Worm (Caenorhabditis elegans) whole organism, midembryonic: ENCODE measurements around the gene max-2.

Source experiments
- T22C8.4 ChIP-seq: fragments of 200-800 bp; sonication (Bioruptor generic); IDR thresholded peaks from 2 replicates; pipeline ENCODE4 v1.3.6; 2022; ENCODE audit warnings: missing genetic modification characterization, missing compliant biosample characterization
- cog-1 ChIP-seq: sonication (generic microtip); optimal IDR thresholded peaks from 2 replicates; lab custom pipeline; 2016; ENCODE audit warnings: missing genetic modification characterization, missing compliant biosample characterization
- flt-1 ChIP-seq: fragments of 200-800 bp; sonication (Bioruptor generic); IDR thresholded peaks from 2 replicates; pipeline ENCODE4 v1.3.6; 2022; ENCODE audit warnings: missing genetic modification characterization, missing compliant biosample characterization
- klf-2 ChIP-seq: fragments of 200-800 bp; sonication (Bioruptor generic); conservative IDR thresholded peaks from 2 replicates; pipeline ENCODE4 v1.3.6; 2022; ENCODE audit warnings: missing genetic modification reagents, missing genetic modification characterization, missing compliant biosample characterization
- med-1 ChIP-seq: sonication (generic microtip); optimal IDR thresholded peaks from 2 replicates; lab custom pipeline; 2017; ENCODE audit warnings: missing genetic modification characterization, mild to moderate bottlenecking, missing compliant biosample characterization, antibody characterized with exemption, missing genetic modification reagents; ENCODE audit not compliant: insufficient read depth
- ref-1 ChIP-seq: fragments of 200-800 bp; sonication (Bioruptor generic); conservative IDR thresholded peaks from 2 replicates; pipeline ENCODE4 v1.3.6; 2022; ENCODE audit warnings: missing genetic modification reagents, missing genetic modification characterization, missing compliant biosample characterization
- tab-1 ChIP-seq: fragments of 200-800 bp; sonication (Bioruptor generic); IDR thresholded peaks from 2 replicates; pipeline ENCODE4 v1.3.6; 2022; ENCODE audit warnings: missing genetic modification characterization, missing compliant biosample characterization
- ztf-23 ChIP-seq: fragments of 200-800 bp; sonication (Bioruptor generic); IDR thresholded peaks from 2 replicates; pipeline ENCODE4 v1.3.6; 2022; ENCODE audit warnings: missing genetic modification reagents, missing genetic modification characterization, missing compliant biosample characterization
- ztf-29 ChIP-seq: fragments of 200-800 bp; sonication (Bioruptor generic); IDR thresholded peaks from 2 replicates; pipeline ENCODE4 v1.3.6; 2022; ENCODE audit warnings: missing genetic modification reagents, missing genetic modification characterization, missing compliant biosample characterization

The max-2 gene

DNA sequence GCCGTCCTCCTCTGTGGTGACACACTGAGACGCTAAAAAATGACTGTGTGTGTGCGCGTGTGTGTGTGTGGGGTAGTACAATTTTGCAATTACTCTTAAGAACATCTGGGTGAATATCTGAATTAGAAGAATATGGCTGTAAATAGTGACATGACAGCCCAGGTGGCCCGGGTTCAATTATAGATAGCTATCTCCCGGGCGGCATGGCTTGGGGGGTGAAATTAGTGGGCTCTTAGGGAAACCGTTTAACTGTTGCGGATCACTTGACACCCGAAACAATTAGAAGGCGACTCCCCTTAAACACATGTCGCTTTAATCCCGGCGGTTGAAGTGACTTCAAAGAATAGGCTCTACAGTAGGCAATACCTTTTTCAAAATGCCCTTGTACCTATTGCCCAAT is 35.5 kb downstream of the max-2 start:
- TF ChIP-seq ztf-23 (GFP tag; lab: Robert Waterston, UW) = no peak
- no peak for TF ChIP-seq T22C8.4
- no peak for TF ChIP-seq ztf-29 (GFP tag; lab: Robert Waterston, UW)
- no peak for TF ChIP-seq klf-2 (GFP tag; lab: Robert Waterston, UW)
- no peak for TF ChIP-seq tab-1 (GFP tag; lab: Robert Waterston, UW)
- no peak for TF ChIP-seq med-1 (GFP tag; lab: Kevin White, UChicago)
- no peak for TF ChIP-seq flt-1 (GFP tag; lab: Robert Waterston, UW)
- no peak for TF ChIP-seq ref-1 (GFP tag; lab: Robert Waterston, UW)
- no peak for TF ChIP-seq cog-1

ce11 chrII:12987799-12988198 is 37.8 kb downstream of the max-2 start:
- TF ChIP-seq ztf-23 (GFP tag; lab: Robert Waterston, UW) (0 out of 2 replicates have a peak, but pooled peaks have one; percentile 18), tab-1 (GFP tag; lab: Robert Waterston, UW) (no peak)

DNA sequence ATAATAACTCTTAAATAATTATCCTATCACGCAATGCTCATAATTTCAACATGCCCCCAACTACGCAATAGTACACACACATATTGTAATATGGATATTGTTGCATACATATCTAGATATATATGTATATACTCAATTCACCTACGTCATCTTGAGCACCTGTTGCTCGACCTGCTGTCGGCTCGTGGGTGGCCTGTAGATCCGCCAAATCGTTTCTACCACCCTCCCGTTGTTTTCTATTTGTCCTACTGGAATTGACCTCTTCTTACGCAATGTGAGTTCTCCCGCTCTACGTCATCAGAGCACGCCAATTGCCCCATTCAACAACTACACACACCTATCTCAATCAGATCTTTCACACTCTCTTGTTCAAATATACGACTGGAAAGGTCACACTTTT is 39.8 kb downstream of the max-2 start:
- peak; percentile 1 for TF ChIP-seq cog-1
- TF ChIP-seq tab-1 (GFP tag; lab: Robert Waterston, UW) = no peak

DNA sequence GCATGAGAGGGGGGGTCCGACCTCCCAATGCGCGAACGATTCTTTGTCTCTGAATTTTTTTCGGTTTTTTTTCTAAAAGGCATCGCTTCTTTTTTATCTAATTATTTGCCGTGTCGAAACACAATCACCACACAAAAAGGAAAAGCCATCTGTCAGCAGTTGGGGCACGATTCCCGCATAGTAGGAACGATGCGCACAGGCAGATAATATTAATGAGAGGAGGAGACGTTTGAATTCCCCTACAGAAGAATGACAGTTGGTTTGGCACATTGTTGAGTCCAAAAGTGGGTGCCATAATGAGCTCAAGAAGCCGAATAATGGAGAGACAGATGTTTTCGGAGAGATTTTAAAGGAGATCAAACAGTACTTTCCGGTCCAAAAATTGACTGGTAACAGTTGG is 40.9 kb downstream of the max-2 start:
- TF ChIP-seq ztf-23 (GFP tag; lab: Robert Waterston, UW) (no peak), tab-1 (GFP tag; lab: Robert Waterston, UW) (0 out of 2 replicates have a peak, but pooled peaks have one; percentile 45), med-1 (GFP tag; lab: Kevin White, UChicago) (no peak)

DNA sequence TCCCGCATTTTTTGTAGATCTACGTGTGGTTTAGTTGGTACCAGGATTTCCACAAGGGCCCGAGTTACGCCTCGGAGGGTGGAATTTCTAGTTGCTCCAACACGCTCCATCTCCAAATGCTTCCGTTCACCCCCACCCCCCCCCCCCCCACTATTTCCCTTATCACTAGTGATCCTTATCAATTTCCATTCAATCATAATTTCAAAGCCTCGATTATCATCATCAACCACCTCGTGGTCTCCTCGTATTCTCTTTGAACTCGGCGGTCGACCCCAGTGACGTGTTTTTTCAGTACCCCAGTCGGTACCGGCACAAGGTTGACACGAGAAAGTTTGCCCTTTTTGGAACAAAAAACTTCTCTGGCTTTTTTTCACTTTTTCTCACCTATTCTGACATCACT is 42.8 kb downstream of the max-2 start:
- no peak for TF ChIP-seq T22C8.4

- TF ChIP-seq ztf-23 (GFP tag; lab: Robert Waterston, UW) (no peak), ztf-29 (GFP tag; lab: Robert Waterston, UW) (no peak), T22C8.4 (no peak), cog-1 (no peak), flt-1 (GFP tag; lab: Robert Waterston, UW) (no peak), med-1 (GFP tag; lab: Kevin White, UChicago) (no peak), klf-2 (GFP tag; lab: Robert Waterston, UW) (no peak), tab-1 (GFP tag; lab: Robert Waterston, UW) (no peak), ref-1 (GFP tag; lab: Robert Waterston, UW) (no peak)
Observed at ce11 chrII:12981980-12982575, 43.6 kb downstream of the max-2 start.

DNA sequence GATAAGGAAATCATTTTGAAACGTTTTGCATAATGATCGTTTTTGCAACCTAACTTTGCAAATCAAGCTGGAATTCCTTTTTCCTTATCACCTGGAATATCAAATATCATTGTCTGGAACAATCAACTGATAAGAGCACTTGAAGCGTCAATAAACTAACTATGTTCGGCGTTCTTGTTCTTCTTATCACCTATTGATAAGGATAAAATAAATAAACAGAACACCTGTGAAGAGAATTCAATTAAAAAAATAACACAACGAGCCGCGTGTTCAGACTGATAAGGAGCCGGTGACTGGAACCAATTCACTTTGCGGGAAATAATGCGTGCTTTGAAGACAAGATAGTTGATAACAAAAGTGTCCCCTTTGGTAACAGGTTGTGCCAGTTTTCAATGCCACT is 45.4 kb downstream of the max-2 start, which contains the start of gene cyd-1:
cyd-1 (plus strand) TSS at position 380 of the 400 bp plus-strand sequence.
- TF ChIP-seq ref-1 (GFP tag; lab: Robert Waterston, UW) = no peak
- no peak for TF ChIP-seq tab-1 (GFP tag; lab: Robert Waterston, UW)
- no peak for TF ChIP-seq klf-2 (GFP tag; lab: Robert Waterston, UW)
- TF ChIP-seq ztf-29 (GFP tag; lab: Robert Waterston, UW) = no peak

- TF ChIP-seq tab-1 (GFP tag; lab: Robert Waterston, UW) = no peak
- TF ChIP-seq klf-2 (GFP tag; lab: Robert Waterston, UW) = no peak
- no peak for TF ChIP-seq flt-1 (GFP tag; lab: Robert Waterston, UW)
- no peak for TF ChIP-seq ztf-23 (GFP tag; lab: Robert Waterston, UW)
- no peak for TF ChIP-seq T22C8.4
- TF ChIP-seq cog-1 = no peak
- no peak for TF ChIP-seq med-1 (GFP tag; lab: Kevin White, UChicago)
- TF ChIP-seq ref-1 (GFP tag; lab: Robert Waterston, UW) = no peak
- TF ChIP-seq ztf-29 (GFP tag; lab: Robert Waterston, UW) = no peak
Observed at ce11 chrII:12978658-12979057, 47.0 kb downstream of the max-2 start.

ce11 chrII:12969622-12970021 is 56.0 kb downstream of the max-2 start, which contains the start of gene Y38F1A.4:
Gene Y38F1A.4, minus strand, starts transcription at chrII:12969722.
- TF ChIP-seq ref-1 (GFP tag; lab: Robert Waterston, UW) (no peak), ztf-23 (GFP tag; lab: Robert Waterston, UW) (no peak), ztf-29 (GFP tag; lab: Robert Waterston, UW) (no peak), cog-1 (no peak), tab-1 (GFP tag; lab: Robert Waterston, UW) (no peak), med-1 (GFP tag; lab: Kevin White, UChicago) (no peak), klf-2 (GFP tag; lab: Robert Waterston, UW) (no peak)

DNA sequence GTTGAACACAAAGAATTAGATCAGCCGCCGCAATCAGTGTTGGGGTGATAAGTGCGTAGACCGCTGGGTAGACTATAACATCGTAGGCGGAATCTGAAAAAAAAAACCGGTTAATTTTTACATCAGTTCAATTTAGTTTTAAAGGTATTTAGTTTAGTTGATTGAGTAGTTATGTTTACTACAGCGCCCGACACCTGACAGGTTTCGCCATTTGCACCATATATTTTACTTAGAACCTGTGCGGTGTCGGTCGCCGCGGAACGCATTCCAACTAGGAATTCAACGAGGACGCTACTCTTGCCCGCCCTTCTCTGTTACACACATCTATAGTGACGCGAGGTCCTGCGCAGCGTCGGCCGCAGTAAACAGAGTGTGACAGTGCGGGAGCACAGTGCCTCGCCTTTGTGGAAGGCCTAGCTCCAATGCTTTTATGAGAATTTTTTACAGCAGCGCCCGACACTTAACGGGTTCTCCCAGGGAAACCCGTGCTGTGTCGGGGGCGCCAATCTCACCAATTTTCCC is 57.1 kb downstream of the max-2 start:
- no peak for TF ChIP-seq ref-1 (GFP tag; lab: Robert Waterston, UW)
- no peak for TF ChIP-seq klf-2 (GFP tag; lab: Robert Waterston, UW)
- TF ChIP-seq cog-1 = no peak
- no peak for TF ChIP-seq tab-1 (GFP tag; lab: Robert Waterston, UW)
- no peak for TF ChIP-seq ztf-29 (GFP tag; lab: Robert Waterston, UW)
- no peak for TF ChIP-seq flt-1 (GFP tag; lab: Robert Waterston, UW)
- no peak for TF ChIP-seq T22C8.4

ce11 chrII:12966274-12966673 is 59.4 kb downstream of the max-2 start:
- TF ChIP-seq med-1 (GFP tag; lab: Kevin White, UChicago) (no peak), ztf-23 (GFP tag; lab: Robert Waterston, UW) (no peak), tab-1 (GFP tag; lab: Robert Waterston, UW) (no peak), ztf-29 (GFP tag; lab: Robert Waterston, UW) (no peak), T22C8.4 (no peak)
